Fruit fly (Drosophila melanogaster) whole organism, embryonic: ENCODE results near the gene Hrd3.

Experiments
- CG10565 ChIP-seq: fragments of 200-800 bp; sonication (Bioruptor generic); optimal IDR thresholded peaks from 3 replicates; lab custom pipeline; 2016; ENCODE audit warnings: missing biosample characterization, mild to moderate bottlenecking, missing genetic modification characterization
- CG18599 ChIP-seq: fragments of 200-800 bp; sonication (Bioruptor generic); optimal IDR thresholded peaks from 3 replicates; lab custom pipeline; 2017; ENCODE audit warnings: missing biosample characterization, missing genetic modification characterization, mild to moderate bottlenecking, moderate library complexity, missing genetic modification reagents
- CG9797 ChIP-seq: fragments of 200-800 bp; sonication (Bioruptor generic); optimal IDR thresholded peaks from 3 replicates; lab custom pipeline; 2018; ENCODE audit warnings: missing biosample characterization, mild to moderate bottlenecking, missing genetic modification characterization
- Sry-δ ChIP-seq: fragments of 200-800 bp; sonication (Bioruptor generic); optimal IDR thresholded peaks from 2 replicates; lab custom pipeline; 2016; ENCODE audit warnings: missing biosample characterization, missing genetic modification characterization
- ash1 ChIP-seq: fragments of 200-800 bp; sonication (Bioruptor generic); optimal IDR thresholded peaks from 2 replicates; lab custom pipeline; 2018; ENCODE audit warnings: missing biosample characterization, mild to moderate bottlenecking, missing genetic modification characterization
- dm ChIP-seq: fragments of 200-800 bp; sonication (Bioruptor generic); optimal IDR thresholded peaks from 3 replicates; lab custom pipeline; 2016; ENCODE audit warnings: missing biosample characterization, missing genetic modification characterization
- esg ChIP-seq: fragments of 200-800 bp; sonication (Bioruptor generic); conservative IDR thresholded peaks from 2 replicates; pipeline ENCODE4 v1.3.6; 2022; ENCODE audit warnings: missing biosample characterization, missing genetic modification characterization
- pho ChIP-seq: fragments of 200-800 bp; sonication (Bioruptor generic); optimal IDR thresholded peaks from 2 replicates; lab custom pipeline; 2016; ENCODE audit warnings: missing biosample characterization, missing genetic modification characterization
- sob ChIP-seq: fragments of 200-800 bp; sonication (Bioruptor generic); IDR thresholded peaks from 2 replicates; pipeline ENCODE4 v1.3.6; 2022; ENCODE audit warnings: missing biosample characterization, missing genetic modification characterization
- stc ChIP-seq: fragments of 200-800 bp; sonication (Bioruptor generic); IDR thresholded peaks from 2 replicates; pipeline ENCODE4 v1.3.6; 2022; ENCODE audit warnings: missing biosample characterization, missing genetic modification characterization

- TF ChIP-seq pho (no peak), esg (GFP tag; lab: Robert Waterston, UW) (no peak), CG9797 (no peak), CG18599 (no peak), sob (0 out of 2 replicates have a peak, but pooled peaks have one; percentile 6), CG10565 (GFP tag; lab: Kevin White, UChicago) (no peak), ash1 (GFP tag; lab: Kevin White, UChicago) (no peak), stc (GFP tag; lab: Robert Waterston, UW) (no peak), dm (no peak), Sry-δ (no peak)
These were observed 30.3 kb downstream of the Hrd3 start for dm6 chr3R:23728086-23728485.
